Worm (Caenorhabditis elegans) whole organism, young adult: ENCODE data around the gene ZK512.2.

Experiments used
- F49E8.2 ChIP-seq: sonication (generic microtip); optimal IDR thresholded peaks from 3 replicates; lab custom pipeline; 2017; ENCODE audit warnings: missing genetic modification characterization, mild to moderate bottlenecking, missing compliant biosample characterization, antibody characterized with exemption, moderate library complexity; ENCODE audit not compliant: insufficient read depth
- K11D2.4 ChIP-seq: fragments of 200-800 bp; sonication (Bioruptor generic); IDR thresholded peaks from 2 replicates; pipeline ENCODE4 v1.3.6; 2022; ENCODE audit warnings: missing genetic modification reagents, missing genetic modification characterization, missing compliant biosample characterization
- T26A5.8 ChIP-seq: sonication (generic microtip); optimal IDR thresholded peaks from 2 replicates; lab custom pipeline; 2016; ENCODE audit warnings: missing genetic modification characterization, missing compliant biosample characterization
- Y56A3A.18 ChIP-seq: fragments of 200-800 bp; sonication (Bioruptor generic); IDR thresholded peaks from 2 replicates; pipeline ENCODE4 v1.3.6; 2022; ENCODE audit warnings: missing genetic modification reagents, missing genetic modification characterization, missing compliant biosample characterization
- Y67H2A.10 ChIP-seq: fragments of 200-800 bp; sonication (Bioruptor generic); conservative IDR thresholded peaks from 2 replicates; pipeline ENCODE4 v1.3.6; 2022; ENCODE audit warnings: missing genetic modification reagents, missing genetic modification characterization, missing compliant biosample characterization
- ZK185.1 ChIP-seq: sonication (generic microtip); optimal IDR thresholded peaks from 2 replicates; lab custom pipeline; 2016; ENCODE audit warnings: mild to moderate bottlenecking, missing genetic modification characterization, missing compliant biosample characterization; ENCODE audit not compliant: poor library complexity, severe bottlenecking
- ama-1 ChIP-seq, 3 experiments: fragments of 150-350 bp in 1 of 3; sonication (generic microtip) in 2 of 3; optimal IDR thresholded peaks; 2 replicates each; lab custom pipeline; 2014 to 2018; ENCODE audit warnings: missing biosample characterization in 2 of 3, missing genetic modification characterization in 2 of 3, missing genetic modification reagents in 2 of 3
- aptf-2 ChIP-seq: fragments of 200-800 bp; sonication (Bioruptor generic); conservative IDR thresholded peaks from 2 replicates; pipeline ENCODE4 v1.3.6; 2022; ENCODE audit warnings: missing genetic modification reagents, missing genetic modification characterization, missing compliant biosample characterization
- athp-1 ChIP-seq: sonication (generic microtip); optimal IDR thresholded peaks from 2 replicates; lab custom pipeline; 2017; ENCODE audit warnings: mild to moderate bottlenecking, missing genetic modification characterization, missing compliant biosample characterization
- attf-5 ChIP-seq: fragments of 200-800 bp; sonication (Bioruptor generic); optimal IDR thresholded peaks from 2 replicates; lab custom pipeline; 2018; ENCODE audit warnings: mild to moderate bottlenecking, missing genetic modification characterization, missing compliant biosample characterization
- ccch-3 ChIP-seq: fragments of 200-800 bp; sonication (Bioruptor generic); optimal IDR thresholded peaks from 2 replicates; lab custom pipeline; 2018; ENCODE audit warnings: mild to moderate bottlenecking, missing genetic modification characterization, missing compliant biosample characterization
- ceh-58 ChIP-seq: fragments of 200-800 bp; sonication (Bioruptor generic); IDR thresholded peaks from 2 replicates; pipeline ENCODE4 v1.3.6; 2022; ENCODE audit warnings: missing genetic modification characterization, missing compliant biosample characterization
- chd-7 ChIP-seq: sonication (generic microtip); optimal IDR thresholded peaks from 2 replicates; lab custom pipeline; 2016; ENCODE audit warnings: mild to moderate bottlenecking, missing genetic modification characterization, moderate library complexity, missing compliant biosample characterization
- die-1 ChIP-seq: sonication (generic microtip); optimal IDR thresholded peaks from 2 replicates; lab custom pipeline; 2016; ENCODE audit warnings: missing genotype, mild to moderate bottlenecking, missing genetic modification characterization, missing compliant biosample characterization
- dox-1 ChIP-seq: fragments of 200-800 bp; sonication (Bioruptor generic); IDR thresholded peaks from 2 replicates; pipeline ENCODE4 v1.3.6; 2022; ENCODE audit warnings: missing genetic modification reagents, missing genetic modification characterization, missing compliant biosample characterization
- dpl-1 ChIP-seq: fragments of 150-350 bp; optimal IDR thresholded peaks from 2 replicates; lab custom pipeline; 2014; ENCODE audit warnings: missing biosample characterization, missing genetic modification reagents, missing genetic modification characterization
- egrh-3 ChIP-seq: fragments of 200-800 bp; sonication (Bioruptor generic); IDR thresholded peaks from 2 replicates; pipeline ENCODE4 v1.3.6; 2022; ENCODE audit warnings: missing genetic modification reagents, missing genetic modification characterization, missing compliant biosample characterization
- ekl-4 ChIP-seq: fragments of 200-800 bp; sonication (Bioruptor generic); IDR thresholded peaks from 2 replicates; pipeline ENCODE4 v1.3.6; 2022; ENCODE audit warnings: missing genetic modification reagents, missing genetic modification characterization, missing compliant biosample characterization
- hlh-12 ChIP-seq: sonication (generic microtip); optimal IDR thresholded peaks from 2 replicates; lab custom pipeline; 2016; ENCODE audit warnings: missing genetic modification characterization, missing compliant biosample characterization
- hmg-1.2 ChIP-seq: fragments of 200-800 bp; sonication (Bioruptor generic); IDR thresholded peaks from 2 replicates; pipeline ENCODE4 v1.3.6; 2022; ENCODE audit warnings: missing genetic modification reagents, missing genetic modification characterization, missing compliant biosample characterization
- lin-26 ChIP-seq: fragments of 200-800 bp; sonication (Bioruptor generic); IDR thresholded peaks from 2 replicates; pipeline ENCODE4 v1.3.6; 2022; ENCODE audit warnings: missing genetic modification reagents, missing genetic modification characterization, missing compliant biosample characterization
- madf-10 ChIP-seq: sonication (generic microtip); optimal IDR thresholded peaks from 2 replicates; lab custom pipeline; 2016; ENCODE audit warnings: mild to moderate bottlenecking, missing genetic modification characterization, missing compliant biosample characterization
- madf-3 ChIP-seq: fragments of 200-800 bp; sonication (Bioruptor generic); IDR thresholded peaks from 2 replicates; pipeline ENCODE4 v1.3.6; 2022; ENCODE audit warnings: missing genetic modification reagents, missing genetic modification characterization, missing compliant biosample characterization
- nfya-2 ChIP-seq: fragments of 200-800 bp; sonication (Bioruptor generic); IDR thresholded peaks from 2 replicates; pipeline ENCODE4 v1.3.6; 2022; ENCODE audit warnings: missing genetic modification reagents, missing genetic modification characterization, missing compliant biosample characterization
- nhr-120 ChIP-seq: fragments of 200-800 bp; sonication (Bioruptor generic); IDR thresholded peaks from 2 replicates; pipeline ENCODE4 v1.3.6; 2022; ENCODE audit warnings: missing genetic modification characterization, missing compliant biosample characterization
- nhr-90 ChIP-seq: sonication (generic microtip); optimal IDR thresholded peaks from 2 replicates; lab custom pipeline; 2016; ENCODE audit warnings: missing genotype, mild to moderate bottlenecking, missing genetic modification characterization, missing compliant biosample characterization
- pha-4 ChIP-seq: fragments of 150-350 bp; sonication (generic microtip); optimal IDR thresholded peaks from 2 replicates; lab custom pipeline; 2014; ENCODE audit warnings: missing biosample characterization, missing genetic modification reagents, missing genetic modification characterization
- sptf-2 ChIP-seq: fragments of 200-800 bp; sonication (Bioruptor generic); optimal IDR thresholded peaks from 2 replicates; lab custom pipeline; 2018; ENCODE audit warnings: mild to moderate bottlenecking, missing genetic modification characterization, missing compliant biosample characterization
- tbx-9 ChIP-seq: sonication (generic microtip); optimal IDR thresholded peaks from 2 replicates; lab custom pipeline; 2016; ENCODE audit warnings: borderline replicate concordance, missing genetic modification characterization, inconsistent platforms, missing compliant biosample characterization
- tlf-1 ChIP-seq: fragments of 200-800 bp; sonication (Bioruptor generic); optimal IDR thresholded peaks from 2 replicates; lab custom pipeline; 2018; ENCODE audit warnings: mild to moderate bottlenecking, missing genetic modification characterization, missing compliant biosample characterization
- unc-130 ChIP-seq: sonication (generic microtip); optimal IDR thresholded peaks from 2 replicates; lab custom pipeline; 2016; ENCODE audit warnings: missing genetic modification reagents, missing genetic modification characterization, missing compliant biosample characterization
- zim-3 ChIP-seq: sonication (generic microtip); optimal IDR thresholded peaks from 2 replicates; lab custom pipeline; 2017; ENCODE audit warnings: mild to moderate bottlenecking, missing genetic modification characterization, moderate library complexity, missing compliant biosample characterization

ZK512.2 gene

DNA sequence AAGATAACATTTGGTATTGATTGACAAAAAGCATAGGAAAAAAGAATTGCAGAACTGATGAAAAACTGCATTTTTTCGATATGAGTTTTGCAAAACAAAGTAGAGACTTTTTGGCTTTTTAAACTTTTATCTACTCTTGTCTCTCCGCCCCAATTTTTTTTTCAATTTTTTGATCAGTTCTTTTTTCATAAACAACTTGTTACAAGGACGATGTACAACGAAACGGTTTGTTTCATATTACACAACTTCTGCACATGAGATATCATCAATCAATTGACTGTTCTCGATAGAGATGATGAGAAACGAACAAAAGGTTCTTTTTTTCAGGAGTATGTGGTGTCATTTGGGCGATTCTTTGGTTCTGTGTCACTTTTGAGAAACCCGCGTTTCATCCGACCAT lies 6.0 kb downstream of the ZK512.2 start, which contains the start of gene ZK512.7:
TSS of gene ZK512.7 (minus strand) at position 101 of the 400 bp plus-strand sequence.
- TF ChIP-seq Y67H2A.10 (GFP tag; lab: Robert Waterston, UW) (no peak), die-1 (tag; lab: Kevin White, UChicago) (no peak), nfya-2 (no peak), ekl-4 (GFP tag; lab: Robert Waterston, UW) (no peak), unc-130 (GFP tag; lab: Kevin White, UChicago) (no peak), egrh-3 (GFP tag; lab: Robert Waterston, UW) (no peak), hmg-1.2 (GFP tag; lab: Robert Waterston, UW) (no peak), nhr-90 (tag; lab: Kevin White, UChicago) (no peak), chd-7 (tag; lab: Kevin White, UChicago) (no peak), madf-10 (tag; lab: Kevin White, UChicago) (no peak), Y56A3A.18 (no peak), dox-1 (GFP tag; lab: Robert Waterston, UW) (no peak), hlh-12 (no peak), tbx-9 (tag; lab: Kevin White, UChicago) (no peak), ZK185.1 (tag; lab: Kevin White, UChicago) (no peak), ama-1 (optimal IDR thresholded peaks at IDR 0.05; lab: Kevin White, UChicago) (no peak), ama-1 (GFP tag; optimal IDR thresholded peaks at IDR 0.05; lab: Kevin White, UChicago) (no peak)

DNA sequence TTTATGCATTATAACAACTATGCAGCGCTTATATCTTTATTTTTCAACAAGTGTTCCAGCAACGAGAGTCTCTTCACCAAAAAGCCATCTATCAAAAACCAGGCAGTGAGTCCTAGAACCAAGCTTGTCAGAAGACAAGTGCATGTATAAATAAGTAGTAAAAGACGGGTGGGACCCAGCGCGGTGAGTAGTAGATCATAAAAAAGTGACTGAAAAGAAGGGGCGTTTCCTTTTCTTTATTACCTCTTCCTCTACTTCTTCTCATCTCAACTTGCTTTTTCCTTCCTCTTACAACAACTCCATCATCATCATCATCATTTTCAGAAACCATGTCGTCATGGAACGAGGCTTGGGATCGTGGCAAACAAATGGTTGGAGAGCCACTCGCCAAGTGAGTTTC lies 8.0 kb downstream of the ZK512.2 start, which contains the start of gene eat-4:
TSS of gene eat-4 (plus strand) at position 301 of the 400 bp plus-strand sequence.
- TF ChIP-seq F49E8.2 (tag; lab: Kevin White, UChicago) (no peak), K11D2.4 (no peak), sptf-2 (GFP tag; lab: Kevin White, UChicago) (no peak), Y67H2A.10 (GFP tag; lab: Robert Waterston, UW) (no peak), dpl-1 (GFP tag; lab: Kevin White, UChicago) (no peak), egrh-3 (GFP tag; lab: Robert Waterston, UW) (no peak), athp-1 (tag; lab: Kevin White, UChicago) (no peak), tlf-1 (GFP tag; lab: Kevin White, UChicago) (no peak)
- TF ChIP-seq, all 124 proteins: peak for 0

DNA sequence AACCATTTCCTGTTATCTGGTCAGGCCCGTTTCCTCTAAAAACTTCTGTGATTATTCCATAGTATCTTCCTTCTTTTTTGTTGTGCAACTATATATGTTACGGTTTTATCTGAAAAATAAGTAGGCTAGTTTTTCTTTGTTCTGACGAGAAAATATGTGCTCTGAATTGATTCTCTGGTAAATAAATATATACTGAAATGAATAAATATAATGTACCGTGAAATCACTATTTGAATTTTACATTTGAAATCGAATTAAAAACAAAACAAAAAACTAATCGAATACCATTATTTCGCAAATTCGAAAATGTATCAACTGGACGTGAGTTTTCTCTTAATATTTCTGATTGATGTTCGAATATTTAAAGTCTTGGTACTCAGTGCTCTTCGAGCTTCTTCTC lies 14.0 kb downstream of the ZK512.2 start, which contains the start of gene ZK512.10:
TSS of gene ZK512.10 (plus strand) at position 301 of the 400 bp plus-strand sequence.
- TF ChIP-seq hmg-1.2 (GFP tag; lab: Robert Waterston, UW) = no peak
- no peak for TF ChIP-seq madf-3 (GFP tag; lab: Robert Waterston, UW)
- TF ChIP-seq attf-5 = no peak

DNA sequence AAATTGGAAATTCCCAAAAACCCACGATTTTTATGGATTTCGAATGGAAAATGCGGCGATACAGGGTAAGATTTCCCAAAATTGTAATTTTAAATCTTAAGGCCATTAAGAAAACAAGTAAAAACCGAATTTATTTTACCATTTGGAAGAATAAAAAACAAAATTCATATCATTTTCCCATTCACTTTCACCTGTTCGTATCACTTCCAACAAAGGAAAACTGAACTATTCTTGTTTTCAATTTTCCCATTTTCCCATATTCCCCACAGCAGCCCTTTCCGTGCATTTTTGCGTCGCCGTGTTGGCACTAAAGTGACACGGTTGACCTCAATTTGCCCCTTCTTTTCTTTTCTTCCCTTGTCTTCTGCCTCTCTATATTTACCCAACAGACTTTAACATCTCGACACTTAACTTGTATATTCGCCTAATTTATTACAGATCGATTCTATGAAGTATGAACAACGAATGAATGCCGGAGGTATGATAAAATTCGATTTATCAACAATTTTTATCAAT lies 18.7 kb downstream of the ZK512.2 start, which contains the start of gene sec-16A.1:
TSS of gene sec-16A.1 (plus strand) at position 51 of the 516 bp plus-strand sequence.
- TF ChIP-seq pha-4 (tag; lab: Kevin White, UChicago) = no peak
- TF ChIP-seq attf-5 = peak; percentile 34
- TF ChIP-seq hmg-1.2 (GFP tag; lab: Robert Waterston, UW) = peak; percentile 24; the same call in 1 of the 2 replicates
- no peak for TF ChIP-seq die-1 (tag; lab: Kevin White, UChicago)
- TF ChIP-seq, all 124 proteins: peak for 2

DNA sequence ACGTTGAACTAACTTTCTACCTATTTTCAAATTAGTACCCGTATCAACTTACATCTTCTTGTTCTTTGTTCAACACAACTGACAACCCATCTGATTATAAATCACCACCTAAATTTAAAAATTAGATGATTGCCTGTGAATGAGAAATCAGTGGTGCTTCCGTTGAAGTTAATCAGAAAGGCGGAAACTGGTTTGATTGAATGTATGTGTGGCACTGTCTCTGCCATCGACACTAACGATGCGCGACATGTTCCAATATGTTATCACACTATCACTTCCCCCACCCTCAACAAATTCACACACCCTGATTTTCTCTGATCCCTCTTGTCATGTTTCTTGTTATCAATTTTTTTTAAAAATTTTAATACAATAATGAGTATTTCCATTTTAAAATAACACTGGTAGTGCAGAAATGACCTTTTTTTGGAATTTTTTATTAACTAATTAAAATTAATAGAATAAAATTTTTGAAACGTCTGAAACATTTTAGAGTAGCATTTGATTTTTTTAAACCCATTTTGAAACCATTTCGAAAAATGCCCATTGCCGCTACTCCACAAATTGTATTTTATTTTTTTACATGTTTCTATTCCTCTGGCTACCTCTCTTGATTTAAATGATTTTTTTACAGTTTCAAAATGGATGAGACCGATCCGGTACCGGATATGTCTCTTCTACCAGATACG lies 25.5 kb downstream of the ZK512.2 start, which contains the start of gene ced-11:
TSS of gene ced-11 (plus strand) at position 636 of the 686 bp plus-strand sequence.
- no peak for TF ChIP-seq madf-3 (GFP tag; lab: Robert Waterston, UW)
- no peak for TF ChIP-seq aptf-2 (GFP tag; lab: Robert Waterston, UW)
- TF ChIP-seq dox-1 (GFP tag; lab: Robert Waterston, UW) = no peak
- TF ChIP-seq zim-3 = no peak
- no peak for TF ChIP-seq pha-4 (tag; lab: Kevin White, UChicago)
- no peak for TF ChIP-seq T26A5.8 (tag; lab: Kevin White, UChicago)
- TF ChIP-seq ceh-58 (GFP tag; lab: Robert Waterston, UW) = no peak
- no peak for TF ChIP-seq lin-26 (GFP tag; lab: Robert Waterston, UW)
- TF ChIP-seq nhr-120 = no peak
- no peak for TF ChIP-seq athp-1 (tag; lab: Kevin White, UChicago)
- TF ChIP-seq ccch-3 = no peak
